Worm (Caenorhabditis elegans) whole organism, young adult: ENCODE results near the gene swp-1.

ENCODE experiments used
- K12H6.12 ChIP-seq: fragments of 200-800 bp; sonication (Bioruptor generic); optimal IDR thresholded peaks from 2 replicates; lab custom pipeline; 2018; ENCODE audit warnings: mild to moderate bottlenecking, missing genetic modification characterization, missing compliant biosample characterization
- attf-6 ChIP-seq: fragments of 200-800 bp; sonication (Bioruptor generic); IDR thresholded peaks from 2 replicates; pipeline ENCODE4 v1.3.6; 2022; ENCODE audit warnings: missing genetic modification reagents, missing genetic modification characterization, missing compliant biosample characterization
- madf-6 ChIP-seq: fragments of 200-800 bp; sonication (Bioruptor generic); IDR thresholded peaks from 2 replicates; pipeline ENCODE4 v1.3.6; 2022; ENCODE audit warnings: missing genetic modification reagents, missing genetic modification characterization, missing compliant biosample characterization
- unc-62 ChIP-seq: fragments of 150-350 bp; optimal IDR thresholded peaks from 2 replicates; lab custom pipeline; 2014; ENCODE audit warnings: missing biosample characterization, missing genetic modification reagents, missing genetic modification characterization
- ztf-22 ChIP-seq: fragments of 200-800 bp; sonication (Bioruptor generic); optimal IDR thresholded peaks from 2 replicates; lab custom pipeline; 2018; ENCODE audit warnings: mild to moderate bottlenecking, missing genetic modification characterization, moderate library complexity, missing compliant biosample characterization

DNA sequence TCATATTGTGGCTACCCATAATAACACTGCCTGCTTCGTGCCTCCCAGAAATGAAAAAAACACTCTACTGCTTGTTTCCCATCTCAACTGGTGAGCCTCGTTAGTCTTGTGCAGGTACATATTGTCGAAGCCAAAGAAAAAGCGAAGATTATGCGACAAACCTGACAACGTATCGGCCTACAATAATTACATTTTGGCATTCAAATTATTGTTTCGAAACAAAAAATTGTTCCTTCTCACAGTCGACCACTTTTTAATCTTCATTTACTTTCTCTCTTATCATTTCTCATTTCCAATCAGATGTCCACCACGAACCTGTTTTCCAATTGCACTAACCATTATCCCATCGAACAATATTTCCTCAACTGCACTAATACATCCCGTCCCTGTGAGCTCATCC lies 37.8 kb upstream of the swp-1 start, which contains the start of gene B0244.15:
- TF ChIP-seq K12H6.12 (no peak), ztf-22 (GFP tag; lab: Kevin White, UChicago) (no peak), madf-6 (GFP tag; lab: Robert Waterston, UW) (no peak), attf-6 (no peak), unc-62 (GFP tag; lab: Kevin White, UChicago) (no peak)
